Worm (Caenorhabditis elegans) whole organism, mixed stage, embryonic: ENCODE measurements around the gene C13F10.5.

ENCODE experiments used
- M03D4.4 ChIP-seq: sonication (generic microtip); optimal IDR thresholded peaks from 2 replicates; lab custom pipeline; 2017; ENCODE audit warnings: mild to moderate bottlenecking, missing genetic modification characterization, missing compliant biosample characterization
- blmp-1 ChIP-seq: fragments of 150-350 bp; optimal IDR thresholded peaks from 2 replicates; lab custom pipeline; 2014; ENCODE audit warnings: missing biosample characterization, missing genetic modification characterization
- ceh-39 ChIP-seq: fragments of 150-350 bp; optimal IDR thresholded peaks from 2 replicates; lab custom pipeline; 2014; ENCODE audit warnings: missing biosample characterization, missing genetic modification characterization
- ceh-43 ChIP-seq: fragments of 200-800 bp; sonication (Bioruptor generic); optimal IDR thresholded peaks from 2 replicates; lab custom pipeline; 2018; ENCODE audit warnings: mild to moderate bottlenecking, missing genetic modification characterization, moderate library complexity, missing compliant biosample characterization
- ceh-83 ChIP-seq: fragments of 200-800 bp; sonication (Bioruptor generic); optimal IDR thresholded peaks from 2 replicates; lab custom pipeline; 2018; ENCODE audit warnings: mild to moderate bottlenecking, missing genetic modification characterization, missing compliant biosample characterization
- ces-1 ChIP-seq: fragments of 150-350 bp; optimal IDR thresholded peaks from 2 replicates; lab custom pipeline; 2014; ENCODE audit warnings: missing biosample characterization, missing genetic modification reagents, missing genetic modification characterization
- cnd-1 ChIP-seq: fragments of 200-800 bp; sonication (Bioruptor generic); optimal IDR thresholded peaks from 2 replicates; lab custom pipeline; 2018; ENCODE audit warnings: mild to moderate bottlenecking, missing genetic modification characterization, missing compliant biosample characterization
- drap-1 ChIP-seq: fragments of 200-800 bp; sonication (Bioruptor generic); optimal IDR thresholded peaks from 3 replicates; lab custom pipeline; 2018; ENCODE audit warnings: mild to moderate bottlenecking, missing genetic modification characterization, missing compliant biosample characterization
- elt-1 ChIP-seq: sonication (generic microtip); optimal IDR thresholded peaks from 2 replicates; lab custom pipeline; 2017; ENCODE audit warnings: missing genetic modification characterization, mild to moderate bottlenecking, missing compliant biosample characterization, antibody characterized with exemption, moderate library complexity, borderline replicate concordance; ENCODE audit not compliant: insufficient read depth
- flh-1 ChIP-seq: fragments of 200-800 bp; sonication (Bioruptor generic); optimal IDR thresholded peaks from 2 replicates; lab custom pipeline; 2018; ENCODE audit warnings: mild to moderate bottlenecking, missing genetic modification characterization, moderate library complexity, missing compliant biosample characterization
- ham-2 ChIP-seq: fragments of 200-800 bp; sonication (Bioruptor generic); optimal IDR thresholded peaks from 2 replicates; lab custom pipeline; 2018; ENCODE audit warnings: mild to moderate bottlenecking, missing genetic modification characterization, missing compliant biosample characterization
- hlh-1 ChIP-seq: fragments of 150-350 bp; optimal IDR thresholded peaks from 2 replicates; lab custom pipeline; 2014; ENCODE audit warnings: missing biosample characterization, missing genetic modification reagents, missing genetic modification characterization
- lin-13 ChIP-seq: fragments of 150-350 bp; optimal IDR thresholded peaks from 2 replicates; lab custom pipeline; 2014; ENCODE audit warnings: missing biosample characterization, missing genetic modification characterization
- lin-32 ChIP-seq: fragments of 200-800 bp; sonication (Bioruptor generic); optimal IDR thresholded peaks from 2 replicates; lab custom pipeline; 2018; ENCODE audit warnings: mild to moderate bottlenecking, missing genetic modification characterization, missing compliant biosample characterization
- lsy-2 ChIP-seq: fragments of 150-350 bp; optimal IDR thresholded peaks from 2 replicates; lab custom pipeline; 2014; ENCODE audit warnings: missing biosample characterization, missing genetic modification characterization
- mab-5 ChIP-seq: fragments of 150-350 bp; optimal IDR thresholded peaks from 2 replicates; lab custom pipeline; 2014; ENCODE audit warnings: missing biosample characterization, missing genetic modification characterization
- mep-1 ChIP-seq: fragments of 150-350 bp; optimal IDR thresholded peaks from 2 replicates; lab custom pipeline; 2017; ENCODE audit warnings: missing biosample characterization, missing genetic modification reagents, missing genetic modification characterization, inconsistent platforms
- mls-2 ChIP-seq: sonication (generic microtip); optimal IDR thresholded peaks from 2 replicates; lab custom pipeline; 2016; ENCODE audit warnings: mild to moderate bottlenecking, missing genetic modification characterization, moderate library complexity, missing compliant biosample characterization
- nhr-12 ChIP-seq: fragments of 150-350 bp; optimal IDR thresholded peaks from 2 replicates; lab custom pipeline; 2014; ENCODE audit warnings: missing biosample characterization, missing genetic modification characterization
- nhr-2 ChIP-seq: fragments of 150-350 bp; optimal IDR thresholded peaks from 2 replicates; lab custom pipeline; 2014; ENCODE audit warnings: missing biosample characterization, missing genetic modification characterization
- nhr-237 ChIP-seq: fragments of 150-350 bp; optimal IDR thresholded peaks from 2 replicates; lab custom pipeline; 2014; ENCODE audit warnings: missing biosample characterization, missing genetic modification characterization
- nhr-28 ChIP-seq: fragments of 150-350 bp; optimal IDR thresholded peaks from 2 replicates; lab custom pipeline; 2014; ENCODE audit warnings: missing biosample characterization, missing genetic modification characterization
- nhr-76 ChIP-seq: sonication (generic microtip); optimal IDR thresholded peaks from 2 replicates; lab custom pipeline; 2017; ENCODE audit warnings: missing biosample characterization, missing genetic modification characterization
- pha-4 ChIP-seq: fragments of 150-350 bp; optimal IDR thresholded peaks from 2 replicates; lab custom pipeline; 2018; ENCODE audit warnings: missing biosample characterization, missing genetic modification reagents, missing genetic modification characterization
- sem-2 ChIP-seq: fragments of 200-800 bp; sonication (Bioruptor generic); optimal IDR thresholded peaks from 2 replicates; lab custom pipeline; 2018; ENCODE audit warnings: mild to moderate bottlenecking, missing genetic modification characterization, missing compliant biosample characterization
- snpc-4 ChIP-seq: fragments of 150-350 bp; optimal IDR thresholded peaks from 2 replicates; lab custom pipeline; 2014; ENCODE audit warnings: missing biosample characterization, missing genetic modification characterization
- sptf-1 ChIP-seq: sonication (generic microtip); optimal IDR thresholded peaks from 2 replicates; lab custom pipeline; 2017; ENCODE audit warnings: mild to moderate bottlenecking, missing genetic modification characterization, moderate library complexity, missing compliant biosample characterization
- tbx-8 ChIP-seq: fragments of 200-800 bp; sonication (Bioruptor generic); optimal IDR thresholded peaks from 2 replicates; lab custom pipeline; 2018; ENCODE audit warnings: mild to moderate bottlenecking, missing genetic modification characterization, moderate library complexity, missing compliant biosample characterization
- unc-120 ChIP-seq: sonication (generic microtip); optimal IDR thresholded peaks from 2 replicates; lab custom pipeline; 2017; ENCODE audit warnings: missing genetic modification characterization, missing compliant biosample characterization; ENCODE audit not compliant: poor library complexity, severe bottlenecking
- unc-39 ChIP-seq: fragments of 150-350 bp; optimal IDR thresholded peaks from 2 replicates; lab custom pipeline; 2014; ENCODE audit warnings: missing biosample characterization, missing genetic modification characterization
- unc-62 ChIP-seq: fragments of 150-350 bp; optimal IDR thresholded peaks from 2 replicates; lab custom pipeline; 2014; ENCODE audit warnings: missing biosample characterization, missing genetic modification reagents, missing genetic modification characterization
- zip-8 ChIP-seq: fragments of 150-350 bp; optimal IDR thresholded peaks from 2 replicates; lab custom pipeline; 2014; ENCODE audit warnings: missing biosample characterization, missing genetic modification characterization
- ztf-11 ChIP-seq: fragments of 150-350 bp; optimal IDR thresholded peaks from 2 replicates; lab custom pipeline; 2014; ENCODE audit warnings: missing biosample characterization, missing genetic modification characterization

C13F10.5 gene

ce11 chrV:7239471-7239870, 20.6 kb upstream of the C13F10.5 start, which contains the start of gene C05C8.1:
Gene C05C8.1 (plus strand): TSS chrV:7239771.
- TF ChIP-seq nhr-28 (tag; lab: Kevin White, UChicago) = no peak
- TF ChIP-seq mep-1 = no peak
- no peak for TF ChIP-seq elt-1 (tag; lab: Kevin White, UChicago)
- no peak for TF ChIP-seq ceh-43 (GFP tag; lab: Kevin White, UChicago)

ce11 chrV:7237133-7237532, 18.2 kb upstream of the C13F10.5 start, which contains the start of gene hyls-1:
Gene hyls-1 (plus strand): TSS chrV:7237381.
- TF ChIP-seq pha-4 (peak; percentile 42), M03D4.4 (no peak), ceh-39 (tag; lab: Kevin White, UChicago) (peak; percentile 62), nhr-12 (tag; lab: Kevin White, UChicago) (no peak), lin-32 (no peak), nhr-237 (tag; lab: Kevin White, UChicago) (peak; percentile 82), blmp-1 (tag; lab: Kevin White, UChicago) (no peak), unc-39 (no peak), lin-13 (tag; lab: Kevin White, UChicago) (peak; percentile 33), mep-1 (peak; percentile 64), ztf-11 (no peak), cnd-1 (no peak), hlh-1 (peak; percentile 21), nhr-2 (tag; lab: Kevin White, UChicago) (peak; percentile 9), snpc-4 (tag; lab: Kevin White, UChicago) (no peak), flh-1 (no peak), unc-120 (tag; lab: Kevin White, UChicago) (peak; percentile 93), mab-5 (tag; lab: Kevin White, UChicago) (peak; percentile 10), ham-2 (GFP tag; lab: Kevin White, UChicago) (no peak), ces-1 (GFP tag; lab: Kevin White, UChicago) (peak; percentile 73), lsy-2 (tag; lab: Kevin White, UChicago) (peak; percentile 76)

ce11 chrV:7237094-7237132, 18.0 kb upstream of the C13F10.5 start, which contains the start of gene hpo-9:
Gene hpo-9 (minus strand): TSS chrV:7237130.
- TF ChIP-seq ces-1 (GFP tag; lab: Kevin White, UChicago) (no peak), blmp-1 (tag; lab: Kevin White, UChicago) (no peak), unc-62 (GFP tag; lab: Kevin White, UChicago) (no peak), ceh-43 (GFP tag; lab: Kevin White, UChicago) (no peak), snpc-4 (tag; lab: Kevin White, UChicago) (no peak), ceh-83 (GFP tag; lab: Kevin White, UChicago) (no peak), M03D4.4 (no peak), nhr-28 (tag; lab: Kevin White, UChicago) (no peak), drap-1 (GFP tag; lab: Kevin White, UChicago) (no peak), nhr-2 (tag; lab: Kevin White, UChicago) (no peak), nhr-76 (tag; lab: Kevin White, UChicago) (no peak), sptf-1 (tag; lab: Kevin White, UChicago) (no peak), lin-13 (tag; lab: Kevin White, UChicago) (no peak), mls-2 (no peak)

- no peak for TF ChIP-seq tbx-8
- TF ChIP-seq ceh-43 (GFP tag; lab: Kevin White, UChicago) = no peak
- no peak for TF ChIP-seq mab-5 (tag; lab: Kevin White, UChicago)
- no peak for TF ChIP-seq sptf-1 (tag; lab: Kevin White, UChicago)
- TF ChIP-seq unc-39 = no peak
- TF ChIP-seq ham-2 (GFP tag; lab: Kevin White, UChicago) = no peak
- TF ChIP-seq nhr-76 (tag; lab: Kevin White, UChicago) = no peak
- no peak for TF ChIP-seq lsy-2 (tag; lab: Kevin White, UChicago)
- no peak for TF ChIP-seq elt-1 (tag; lab: Kevin White, UChicago)
- TF ChIP-seq mep-1 = no peak
- TF ChIP-seq mls-2 = no peak
- TF ChIP-seq nhr-12 (tag; lab: Kevin White, UChicago) = no peak
- no peak for TF ChIP-seq ceh-39 (tag; lab: Kevin White, UChicago)
- TF ChIP-seq snpc-4 (tag; lab: Kevin White, UChicago) = no peak
Observed at ce11 chrV:7236694-7237093, 17.8 kb upstream of the C13F10.5 start.

- TF ChIP-seq sem-2 (no peak), lsy-2 (tag; lab: Kevin White, UChicago) (no peak), ces-1 (GFP tag; lab: Kevin White, UChicago) (no peak), ceh-43 (GFP tag; lab: Kevin White, UChicago) (no peak), M03D4.4 (no peak), nhr-12 (tag; lab: Kevin White, UChicago) (no peak), mep-1 (no peak), ztf-11 (no peak), drap-1 (GFP tag; lab: Kevin White, UChicago) (no peak), elt-1 (tag; lab: Kevin White, UChicago) (no peak), ceh-39 (tag; lab: Kevin White, UChicago) (no peak), zip-8 (tag; lab: Kevin White, UChicago) (no peak), mls-2 (no peak)
Observed at ce11 chrV:7234726-7235125, 15.8 kb upstream of the C13F10.5 start, which contains the start of gene C05C8.5. Gene C05C8.5 (minus strand): TSS chrV:7234826.
